Fruit fly (Drosophila melanogaster): Measurements from ENCODE around the gene phol.

DNA sequence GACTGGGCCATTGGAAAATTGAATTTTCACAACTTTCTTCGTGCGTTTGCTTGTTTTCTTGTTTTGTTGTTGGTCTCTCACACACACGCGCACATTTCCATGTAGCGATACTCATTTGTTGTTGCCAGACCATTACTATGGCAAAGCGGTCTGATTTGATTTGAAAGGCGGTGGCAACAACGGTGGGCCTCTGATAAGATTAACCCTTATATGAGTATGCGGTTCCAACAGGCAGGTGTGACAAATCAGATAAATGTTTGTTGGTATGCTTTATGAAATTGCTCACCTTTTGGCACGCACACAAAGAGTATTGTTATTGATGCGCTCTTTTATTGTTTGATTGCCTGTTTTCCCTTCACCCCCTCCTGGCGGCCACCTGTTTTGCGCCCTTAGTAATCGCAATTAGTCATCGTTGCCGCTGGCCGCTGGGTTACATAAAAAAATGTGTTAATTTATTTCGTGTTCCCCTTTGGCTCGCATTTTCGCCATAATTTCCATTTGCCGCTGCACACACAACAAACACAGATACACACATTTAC, 8.8 kb downstream of the phol start:
- no peak for TF ChIP-seq CG17806 (tag; optimal IDR thresholded peaks at IDR 0.05)
- peak; percentile 5; the same call in 1 of the 2 replicates for TF ChIP-seq Ets98B (GFP tag; IDR thresholded peaks at IDR 0.05)
- TF ChIP-seq EcR (GFP tag; optimal IDR thresholded peaks at IDR 0.05) = no peak
- no peak for TF ChIP-seq CG15710 (tag; optimal IDR thresholded peaks at IDR 0.05)
- TF ChIP-seq D1 (tag; optimal IDR thresholded peaks at IDR 0.05) = no peak
- TF ChIP-seq Pif1B (GFP tag; optimal IDR thresholded peaks at IDR 0.05) = no peak
- 0 out of 3 replicates have a peak, but pooled peaks have one; percentile 37 for TF ChIP-seq CG4496 (GFP tag; IDR thresholded peaks at IDR 0.05)
- no peak for TF ChIP-seq CG14655 (GFP tag; optimal IDR thresholded peaks at IDR 0.05)

Data from whole organism, pupa.